Worm (Caenorhabditis elegans) whole organism, midembryonic: ENCODE results near the gene col-42.

Experiments
- T22C8.4 ChIP-seq: fragments of 200-800 bp; sonication (Bioruptor generic); IDR thresholded peaks from 2 replicates; pipeline ENCODE4 v1.3.6; 2022; ENCODE audit warnings: missing genetic modification characterization, missing compliant biosample characterization
- cog-1 ChIP-seq: sonication (generic microtip); optimal IDR thresholded peaks from 2 replicates; lab custom pipeline; 2016; ENCODE audit warnings: missing genetic modification characterization, missing compliant biosample characterization
- flt-1 ChIP-seq: fragments of 200-800 bp; sonication (Bioruptor generic); IDR thresholded peaks from 2 replicates; pipeline ENCODE4 v1.3.6; 2022; ENCODE audit warnings: missing genetic modification characterization, missing compliant biosample characterization
- klf-2 ChIP-seq: fragments of 200-800 bp; sonication (Bioruptor generic); conservative IDR thresholded peaks from 2 replicates; pipeline ENCODE4 v1.3.6; 2022; ENCODE audit warnings: missing genetic modification reagents, missing genetic modification characterization, missing compliant biosample characterization
- med-1 ChIP-seq: sonication (generic microtip); optimal IDR thresholded peaks from 2 replicates; lab custom pipeline; 2017; ENCODE audit warnings: missing genetic modification characterization, mild to moderate bottlenecking, missing compliant biosample characterization, antibody characterized with exemption, missing genetic modification reagents; ENCODE audit not compliant: insufficient read depth
- ref-1 ChIP-seq: fragments of 200-800 bp; sonication (Bioruptor generic); conservative IDR thresholded peaks from 2 replicates; pipeline ENCODE4 v1.3.6; 2022; ENCODE audit warnings: missing genetic modification reagents, missing genetic modification characterization, missing compliant biosample characterization
- tab-1 ChIP-seq: fragments of 200-800 bp; sonication (Bioruptor generic); IDR thresholded peaks from 2 replicates; pipeline ENCODE4 v1.3.6; 2022; ENCODE audit warnings: missing genetic modification characterization, missing compliant biosample characterization
- ztf-23 ChIP-seq: fragments of 200-800 bp; sonication (Bioruptor generic); IDR thresholded peaks from 2 replicates; pipeline ENCODE4 v1.3.6; 2022; ENCODE audit warnings: missing genetic modification reagents, missing genetic modification characterization, missing compliant biosample characterization
- ztf-29 ChIP-seq: fragments of 200-800 bp; sonication (Bioruptor generic); IDR thresholded peaks from 2 replicates; pipeline ENCODE4 v1.3.6; 2022; ENCODE audit warnings: missing genetic modification reagents, missing genetic modification characterization, missing compliant biosample characterization

The col-42 gene

DNA sequence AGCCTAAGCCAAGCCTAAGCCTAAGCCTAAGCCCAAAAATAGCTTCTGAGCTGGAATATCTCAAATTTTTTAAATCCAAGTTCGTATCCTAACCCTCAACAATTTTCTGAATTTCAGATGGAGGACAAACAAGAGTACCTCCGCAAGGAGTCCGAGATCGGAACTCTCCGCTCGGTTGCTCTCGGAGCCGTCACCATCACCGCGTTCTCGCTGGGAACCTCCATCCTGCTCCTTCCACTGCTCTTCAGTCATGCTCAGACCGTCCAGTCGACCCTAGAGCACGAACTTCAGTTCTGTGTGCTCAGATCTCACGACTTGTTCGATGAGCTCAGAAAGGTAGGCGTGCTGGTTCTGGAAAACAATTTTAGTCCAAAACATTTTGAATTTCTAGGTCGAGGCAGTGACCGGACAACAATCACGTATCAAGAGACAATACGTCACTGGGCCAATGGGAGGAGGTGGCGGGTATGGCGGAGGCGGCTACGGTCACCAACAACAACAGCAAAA, at the start of gene col-42:
Gene col-42 (plus strand): TSS at position 118 of the 507 bp plus-strand sequence.
- no peak for TF ChIP-seq med-1
- no peak for TF ChIP-seq ztf-29
- TF ChIP-seq flt-1, result no peak
- no peak for TF ChIP-seq ztf-23 (GFP tag; lab: Robert Waterston, UW)
- no peak for TF ChIP-seq T22C8.4 (GFP tag; lab: Robert Waterston, UW)
- TF ChIP-seq cog-1, result no peak
- TF ChIP-seq tab-1 (GFP tag; lab: Robert Waterston, UW), result no peak
- TF ChIP-seq klf-2, result no peak

DNA sequence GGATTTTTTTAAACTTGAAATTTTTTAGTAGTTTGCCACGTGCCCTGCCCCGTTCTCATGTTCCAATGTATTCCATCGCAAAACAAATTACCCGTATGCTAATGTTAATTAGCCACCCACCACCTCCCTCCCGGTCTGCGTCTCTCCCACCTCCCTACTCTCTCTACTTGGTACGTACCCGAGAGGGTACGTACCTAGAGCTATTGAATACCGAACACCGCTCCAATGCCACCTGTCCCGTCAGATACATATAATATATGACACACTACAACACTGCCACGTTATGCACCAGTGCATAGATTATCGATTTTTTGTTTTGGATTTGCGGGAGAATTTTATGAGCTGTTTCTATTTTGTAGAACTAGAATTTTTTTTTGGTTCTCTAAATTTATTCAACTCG, 48.7 kb upstream of the col-42 start:
- TF ChIP-seq flt-1, result 0 out of 2 replicates have a peak, but pooled peaks have one; percentile 55
- TF ChIP-seq cog-1, result peak; percentile 71
- no peak for TF ChIP-seq ztf-23 (GFP tag; lab: Robert Waterston, UW)
- TF ChIP-seq T22C8.4 (GFP tag; lab: Robert Waterston, UW), result peak; percentile 78
- TF ChIP-seq tab-1 (GFP tag; lab: Robert Waterston, UW), result 0 out of 2 replicates have a peak, but pooled peaks have one; percentile 33
- TF ChIP-seq med-1, result no peak
- no peak for TF ChIP-seq ztf-29

DNA sequence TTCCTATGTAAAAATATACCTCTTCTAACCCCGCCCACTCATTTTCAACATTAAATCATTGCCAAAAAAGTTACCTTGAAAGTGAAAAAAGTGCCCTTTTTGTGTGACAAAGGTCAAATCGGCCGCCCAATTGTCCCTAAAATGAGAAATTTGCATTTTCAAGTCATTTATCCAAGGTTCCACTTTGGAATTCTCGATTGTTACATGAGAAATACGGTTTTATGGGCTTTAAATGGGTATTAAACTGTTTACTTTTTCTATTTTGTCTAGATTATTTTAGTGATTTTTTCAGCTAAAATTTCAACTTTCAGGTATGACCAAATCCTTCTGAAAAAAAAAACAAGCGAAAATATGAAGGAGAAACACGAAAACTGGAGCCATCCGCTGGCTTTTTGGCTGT, 45.8 kb upstream of the col-42 start, which contains the start of gene grdn-1:
Gene grdn-1 (plus strand): TSS at position 301 of the 400 bp plus-strand sequence.
- TF ChIP-seq klf-2, result no peak
- no peak for TF ChIP-seq flt-1
- no peak for TF ChIP-seq cog-1

DNA sequence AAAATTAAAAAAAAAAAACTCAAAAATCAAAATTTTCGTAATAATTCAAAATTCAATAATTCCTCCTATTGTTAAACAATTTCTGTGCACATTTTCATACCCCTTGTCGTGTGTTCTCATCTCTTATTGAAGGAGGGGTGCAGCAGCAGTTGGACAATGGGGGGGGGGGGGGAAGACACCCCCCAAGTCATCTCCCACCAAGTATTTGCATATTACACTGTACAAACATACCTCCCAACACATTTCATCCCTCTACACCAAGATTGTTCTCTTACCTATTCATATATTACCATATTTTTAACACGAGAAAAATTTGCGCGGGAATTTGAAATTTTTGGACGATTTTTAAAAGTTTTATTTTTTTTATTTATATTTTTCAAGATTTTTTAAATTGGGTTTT, 42.0 kb upstream of the col-42 start:
- TF ChIP-seq cog-1 (peak; percentile 2), flt-1 (0 out of 2 replicates have a peak, but pooled peaks have one; percentile 38), ztf-29 (no peak), ztf-23 (GFP tag; lab: Robert Waterston, UW) (0 out of 2 replicates have a peak, but pooled peaks have one; percentile 8)

DNA sequence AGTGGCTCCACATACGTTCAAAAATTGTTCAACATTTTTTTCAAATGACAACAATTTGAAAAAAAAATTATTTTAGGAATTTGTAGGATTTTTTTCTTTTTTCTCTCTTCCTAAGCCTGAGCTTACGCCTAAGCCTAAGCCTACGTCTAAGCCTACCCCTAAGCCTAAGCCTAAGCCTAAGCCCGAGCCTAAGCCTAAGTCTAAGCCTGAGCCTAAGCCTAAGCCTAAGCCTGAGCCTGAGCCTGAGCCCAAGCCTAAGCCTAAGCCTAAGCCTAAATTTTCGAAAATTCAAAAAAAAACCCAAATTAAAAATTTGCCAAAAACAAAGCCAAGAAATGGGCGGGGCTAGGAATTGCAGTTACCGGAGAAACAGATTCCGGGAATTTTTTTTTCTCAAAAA, 40.5 kb upstream of the col-42 start:
- TF ChIP-seq cog-1, result no peak
- TF ChIP-seq ref-1 (GFP tag; lab: Robert Waterston, UW), result no peak
- peak; percentile 76 for TF ChIP-seq ztf-29
- no peak for TF ChIP-seq T22C8.4 (GFP tag; lab: Robert Waterston, UW)

DNA sequence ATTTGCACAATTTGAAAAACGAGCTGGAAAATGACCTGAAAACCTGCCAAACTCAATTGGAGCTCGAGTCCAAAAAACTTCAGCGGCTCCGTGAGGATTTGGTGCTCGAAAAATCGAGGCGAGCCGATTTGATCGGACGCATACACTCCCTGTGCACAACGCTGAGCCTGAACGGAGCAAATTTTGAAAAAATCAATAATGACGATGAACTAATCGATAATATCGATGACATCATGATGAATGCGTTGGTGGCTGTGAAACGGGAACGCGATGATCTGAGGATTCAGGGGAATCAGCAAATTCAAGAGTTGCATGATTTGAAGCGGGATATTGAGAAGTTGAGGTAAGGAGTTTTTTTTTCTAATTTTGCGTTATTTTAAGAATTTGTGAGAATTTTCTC, 32.8 kb upstream of the col-42 start:
- peak; percentile 65 for TF ChIP-seq T22C8.4 (GFP tag; lab: Robert Waterston, UW)
- TF ChIP-seq klf-2, result no peak
- TF ChIP-seq flt-1, result no peak
- no peak for TF ChIP-seq cog-1

DNA sequence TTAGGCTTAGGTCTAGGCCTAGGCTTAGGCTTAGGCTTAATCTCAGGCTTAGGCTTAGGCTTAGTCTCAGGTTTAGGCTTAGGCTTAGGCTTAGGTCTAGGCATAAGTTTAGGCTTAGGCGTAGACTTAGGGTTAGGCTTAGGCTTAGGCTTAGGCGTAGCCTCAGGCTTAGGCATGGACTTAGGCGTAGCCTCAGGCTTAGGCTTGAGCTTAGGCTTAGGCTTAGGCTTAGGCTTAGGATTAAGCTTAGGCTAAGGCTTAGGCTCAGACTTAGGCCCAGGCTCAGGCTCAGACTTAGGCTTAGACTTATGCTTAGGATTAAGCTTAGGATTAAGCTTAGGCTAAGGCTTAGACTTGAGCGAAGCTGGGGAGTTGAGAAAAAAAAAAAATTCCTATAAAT, 25.1 kb upstream of the col-42 start:
- TF ChIP-seq klf-2 (no peak), ref-1 (GFP tag; lab: Robert Waterston, UW) (no peak), med-1 (no peak), cog-1 (no peak), ztf-23 (GFP tag; lab: Robert Waterston, UW) (no peak), T22C8.4 (GFP tag; lab: Robert Waterston, UW) (no peak), tab-1 (GFP tag; lab: Robert Waterston, UW) (no peak), ztf-29 (0 out of 2 replicates have a peak, but pooled peaks have one; percentile 58)

DNA sequence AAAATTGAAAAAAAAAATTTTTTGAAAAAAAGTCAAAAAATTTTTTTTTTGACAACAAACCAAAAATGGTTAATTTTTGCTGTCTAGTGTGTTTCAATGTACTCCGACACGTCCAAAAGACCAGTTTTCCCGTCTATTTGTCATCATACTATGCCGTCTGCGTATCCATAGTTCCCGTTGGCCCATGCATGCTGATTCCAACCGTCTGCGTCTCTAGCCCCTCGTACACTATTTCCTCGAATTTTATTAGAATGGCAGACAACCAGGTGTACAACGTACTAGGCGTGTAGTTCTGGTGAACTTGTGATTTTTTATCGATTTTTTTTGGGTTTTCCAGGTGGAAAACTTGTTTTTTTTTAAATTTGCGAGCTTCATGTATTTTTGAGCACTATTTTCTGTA, 23.8 kb upstream of the col-42 start:
- TF ChIP-seq ztf-29, result no peak
- no peak for TF ChIP-seq flt-1
- TF ChIP-seq med-1, result no peak
- TF ChIP-seq tab-1 (GFP tag; lab: Robert Waterston, UW), result no peak
- no peak for TF ChIP-seq ztf-23 (GFP tag; lab: Robert Waterston, UW)
- peak; percentile 60 for TF ChIP-seq T22C8.4 (GFP tag; lab: Robert Waterston, UW)
- no peak for TF ChIP-seq ref-1 (GFP tag; lab: Robert Waterston, UW)
- no peak for TF ChIP-seq klf-2
- peak; percentile 14 for TF ChIP-seq cog-1

DNA sequence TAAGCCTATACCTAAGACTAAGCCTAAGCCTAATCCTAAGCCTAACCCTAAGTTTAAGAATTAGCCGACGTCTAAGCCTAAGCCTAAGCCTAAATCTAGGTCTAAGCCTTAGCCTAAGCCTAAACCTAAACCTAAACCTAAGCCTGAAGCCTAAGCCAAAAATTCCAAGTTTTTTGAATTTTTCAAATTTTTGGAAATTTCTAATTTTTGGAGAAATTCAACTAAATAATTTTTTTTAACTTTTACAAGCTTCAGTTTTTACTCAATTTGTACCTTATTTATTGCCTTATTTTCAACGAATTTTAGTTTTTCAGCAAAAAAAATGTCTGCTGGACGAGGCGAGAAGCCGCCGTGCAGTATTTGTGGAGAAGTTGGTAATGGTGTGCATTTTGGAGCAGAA, 22.0 kb upstream of the col-42 start, which contains the start of gene nhr-70:
Gene nhr-70 (plus strand): TSS at position 301 of the 400 bp plus-strand sequence.
- TF ChIP-seq cog-1, result no peak
- TF ChIP-seq ref-1 (GFP tag; lab: Robert Waterston, UW), result no peak
- TF ChIP-seq ztf-29, result no peak
- no peak for TF ChIP-seq med-1

ce11 chrV:18622462-18622861, 15.8 kb upstream of the col-42 start, which contains the start of gene Y69H2.1:
Gene Y69H2.1, minus strand, starts transcription at chrV:18622562.
- TF ChIP-seq ztf-23 (GFP tag; lab: Robert Waterston, UW) (no peak), ref-1 (GFP tag; lab: Robert Waterston, UW) (no peak), flt-1 (no peak), tab-1 (GFP tag; lab: Robert Waterston, UW) (no peak), klf-2 (no peak), T22C8.4 (GFP tag; lab: Robert Waterston, UW) (no peak), ztf-29 (no peak), cog-1 (no peak), med-1 (no peak)

- TF ChIP-seq T22C8.4 (GFP tag; lab: Robert Waterston, UW) (no peak), ref-1 (GFP tag; lab: Robert Waterston, UW) (no peak), ztf-29 (no peak), klf-2 (no peak), flt-1 (no peak), tab-1 (GFP tag; lab: Robert Waterston, UW) (no peak), ztf-23 (GFP tag; lab: Robert Waterston, UW) (no peak), cog-1 (no peak), med-1 (no peak)
Measured at ce11 chrV:18626764-18627163, 11.5 kb upstream of the col-42 start, which contains the start of gene Y69H2.15. Gene Y69H2.15, minus strand, starts transcription at chrV:18626864.

DNA sequence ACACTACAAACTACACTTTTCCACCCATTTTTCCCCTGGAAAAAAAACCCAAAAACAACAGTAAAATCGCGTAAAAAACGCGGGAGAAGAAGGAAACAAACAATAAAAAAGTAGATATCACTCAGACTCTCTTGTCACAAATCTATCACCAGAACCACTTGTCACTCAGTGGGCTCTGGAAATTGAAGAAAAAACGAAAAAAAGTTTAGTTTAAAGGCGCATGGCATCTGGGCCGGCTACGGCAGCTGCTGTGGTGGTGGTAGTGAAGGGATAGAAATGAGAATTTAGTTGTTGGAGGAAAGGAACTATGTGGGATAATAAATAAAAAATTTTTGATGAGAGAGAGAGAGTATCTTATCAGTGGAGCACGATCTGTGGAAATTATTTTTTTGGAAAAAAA, 10.8 kb upstream of the col-42 start:
- TF ChIP-seq klf-2 (no peak), tab-1 (GFP tag; lab: Robert Waterston, UW) (no peak), ztf-29 (no peak)
